Worm (Caenorhabditis elegans) whole organism, L4/young adult: Measurements from ENCODE around the gene C02F5.10.

Experiments used
- W03F9.2 ChIP-seq: fragments of 150-350 bp; optimal IDR thresholded peaks from 2 replicates; lab custom pipeline; 2014; ENCODE audit warnings: missing biosample characterization, missing genetic modification characterization
- dao-5 ChIP-seq: sonication (generic microtip); optimal IDR thresholded peaks from 2 replicates; lab custom pipeline; 2016; ENCODE audit warnings: missing genotype, missing genetic modification characterization, moderate library complexity, missing compliant biosample characterization
- him-1 ChIP-seq: sonication (generic microtip); optimal IDR thresholded peaks from 2 replicates; lab custom pipeline; 2016; ENCODE audit warnings: missing genotype, missing genetic modification reagents, missing genetic modification characterization, missing compliant biosample characterization

DNA sequence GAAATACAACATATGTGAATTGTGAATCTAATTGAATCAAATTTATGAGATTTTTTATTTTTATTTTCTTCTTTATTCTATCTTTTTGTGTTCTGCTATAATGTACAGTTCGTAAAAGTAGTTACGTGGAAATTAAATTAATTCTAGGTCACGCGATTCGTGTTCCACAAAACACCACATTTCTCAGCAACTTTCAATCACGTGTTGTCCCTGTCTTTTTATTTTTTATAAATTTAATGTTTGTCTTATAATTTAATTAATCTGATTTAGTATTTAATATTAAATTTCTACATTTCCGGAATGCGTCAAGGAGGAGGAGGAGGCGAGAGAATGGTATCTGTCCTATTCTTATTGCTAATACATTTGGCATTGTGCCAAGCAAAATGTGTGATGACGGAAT is 8.8 kb upstream of the C02F5.10 start, which contains the start of gene ncr-2:
- TF ChIP-seq dao-5: no peak
- TF ChIP-seq him-1: no peak
- no peak for TF ChIP-seq W03F9.2 (tag; lab: Kevin White, UChicago)
